Worm (Caenorhabditis elegans) whole organism, early embryonic: ENCODE results near the gene glo-4.

Source experiments
- B0310.2 ChIP-seq: sonication (generic microtip); optimal IDR thresholded peaks from 2 replicates; lab custom pipeline; 2016; ENCODE audit warnings: mild to moderate bottlenecking, missing genetic modification characterization, missing compliant biosample characterization
- F13C5.2 ChIP-seq: sonication (generic microtip); optimal IDR thresholded peaks from 2 replicates; lab custom pipeline; 2017; ENCODE audit warnings: mild to moderate bottlenecking, missing genetic modification characterization, inconsistent platforms, missing compliant biosample characterization
- aly-1 ChIP-seq: sonication (generic microtip); optimal IDR thresholded peaks from 2 replicates; lab custom pipeline; 2016; ENCODE audit warnings: missing genetic modification characterization, missing compliant biosample characterization
- ama-1 ChIP-seq: fragments of 150-350 bp; optimal IDR thresholded peaks from 2 replicates; lab custom pipeline; 2014
- ceh-13 ChIP-seq: fragments of 200-800 bp; sonication (Bioruptor generic); optimal IDR thresholded peaks from 2 replicates; lab custom pipeline; 2018; ENCODE audit warnings: mild to moderate bottlenecking, missing genetic modification characterization, missing compliant biosample characterization
- ceh-36 ChIP-seq: sonication (generic microtip); optimal IDR thresholded peaks from 2 replicates; lab custom pipeline; 2016; ENCODE audit warnings: missing genetic modification characterization, inconsistent platforms, missing compliant biosample characterization
- ets-7 ChIP-seq: sonication (generic microtip); optimal IDR thresholded peaks from 2 replicates; lab custom pipeline; 2016; ENCODE audit warnings: missing genotype, missing genetic modification characterization, missing compliant biosample characterization
- flt-1 ChIP-seq: fragments of 200-800 bp; sonication (Bioruptor generic); IDR thresholded peaks from 2 replicates; pipeline ENCODE4 v1.3.6; 2022; ENCODE audit warnings: missing genetic modification characterization, missing compliant biosample characterization
- hmbx-1 ChIP-seq: sonication (generic microtip); optimal IDR thresholded peaks from 2 replicates; lab custom pipeline; 2016; ENCODE audit warnings: mild to moderate bottlenecking, missing genetic modification characterization, missing compliant biosample characterization
- hmg-4 ChIP-seq: fragments of 200-800 bp; sonication (Bioruptor generic); optimal IDR thresholded peaks from 2 replicates; lab custom pipeline; 2018; ENCODE audit warnings: mild to moderate bottlenecking, missing genetic modification characterization, missing compliant biosample characterization
- hnd-1 ChIP-seq: sonication (generic microtip); optimal IDR thresholded peaks from 2 replicates; lab custom pipeline; 2016; ENCODE audit warnings: missing genetic modification characterization, missing compliant biosample characterization
- pes-1 ChIP-seq: fragments of 200-800 bp; sonication (Bioruptor generic); IDR thresholded peaks from 2 replicates; pipeline ENCODE4 v1.3.6; 2022; ENCODE audit warnings: missing genetic modification reagents, missing genetic modification characterization, missing compliant biosample characterization
- scrt-1 ChIP-seq: fragments of 200-800 bp; sonication (Bioruptor generic); IDR thresholded peaks from 2 replicates; pipeline ENCODE4 v1.3.6; 2022; ENCODE audit warnings: missing genetic modification characterization, missing compliant biosample characterization
- sea-1 ChIP-seq: fragments of 200-800 bp; sonication (Bioruptor generic); conservative IDR thresholded peaks from 2 replicates; pipeline ENCODE4 v1.3.6; 2022; ENCODE audit warnings: missing genetic modification characterization, missing compliant biosample characterization
- tbx-11 ChIP-seq: fragments of 200-800 bp; sonication (Bioruptor generic); IDR thresholded peaks from 2 replicates; pipeline ENCODE4 v1.3.6; 2022; ENCODE audit warnings: missing genetic modification characterization, missing compliant biosample characterization
- tbx-37 ChIP-seq: fragments of 200-800 bp; sonication (Bioruptor generic); conservative IDR thresholded peaks from 2 replicates; pipeline ENCODE4 v1.3.6; 2022; ENCODE audit warnings: missing genetic modification reagents, missing genetic modification characterization, missing compliant biosample characterization
- tra-4 ChIP-seq: sonication (generic microtip); optimal IDR thresholded peaks from 2 replicates; lab custom pipeline; 2017; ENCODE audit warnings: missing genetic modification characterization, missing compliant biosample characterization

The glo-4 gene

ce11 chrV:9272624-9273023 is 29.6 kb upstream of the glo-4 start:
- TF ChIP-seq B0310.2 (tag; lab: Kevin White, UChicago) = no peak
- TF ChIP-seq F13C5.2 (tag; lab: Kevin White, UChicago) = no peak
- no peak for TF ChIP-seq sea-1 (GFP tag; lab: Robert Waterston, UW)
- no peak for TF ChIP-seq pes-1 (GFP tag; lab: Robert Waterston, UW)
- no peak for TF ChIP-seq scrt-1 (GFP tag; lab: Robert Waterston, UW)
- TF ChIP-seq ceh-36 = no peak
- TF ChIP-seq hmg-4 (GFP tag; lab: Kevin White, UChicago) = no peak
- TF ChIP-seq tbx-11 (GFP tag; lab: Robert Waterston, UW) = no peak

ce11 chrV:9271835-9272234 is 28.8 kb upstream of the glo-4 start:
- TF ChIP-seq hnd-1 (no peak), aly-1 (tag; lab: Kevin White, UChicago) (no peak)

- no peak for TF ChIP-seq tra-4
- no peak for TF ChIP-seq tbx-11 (GFP tag; lab: Robert Waterston, UW)
- TF ChIP-seq aly-1 (tag; lab: Kevin White, UChicago) = no peak
- no peak for TF ChIP-seq scrt-1 (GFP tag; lab: Robert Waterston, UW)
- no peak for TF ChIP-seq pes-1 (GFP tag; lab: Robert Waterston, UW)
- no peak for TF ChIP-seq flt-1
- TF ChIP-seq sea-1 (GFP tag; lab: Robert Waterston, UW) = no peak
- TF ChIP-seq ets-7 (tag; lab: Kevin White, UChicago) = no peak
- no peak for TF ChIP-seq ceh-13 (GFP tag; lab: Kevin White, UChicago)
- TF ChIP-seq ceh-36 = no peak
- no peak for TF ChIP-seq hnd-1
- TF ChIP-seq hmg-4 (GFP tag; lab: Kevin White, UChicago) = no peak
- TF ChIP-seq ama-1 = no peak
- no peak for TF ChIP-seq F13C5.2 (tag; lab: Kevin White, UChicago)
- no peak for TF ChIP-seq tbx-37 (GFP tag; lab: Robert Waterston, UW)
- no peak for TF ChIP-seq B0310.2 (tag; lab: Kevin White, UChicago)
- no peak for TF ChIP-seq hmbx-1 (tag; lab: Kevin White, UChicago)
Measured at ce11 chrV:9270442-9270841, 27.4 kb upstream of the glo-4 start.

ce11 chrV:9268202-9268601 is 25.2 kb upstream of the glo-4 start:
- TF ChIP-seq F13C5.2 (tag; lab: Kevin White, UChicago) (no peak), B0310.2 (tag; lab: Kevin White, UChicago) (no peak), tbx-11 (GFP tag; lab: Robert Waterston, UW) (no peak), ceh-36 (no peak)

- TF ChIP-seq hnd-1 (no peak), tbx-11 (GFP tag; lab: Robert Waterston, UW) (no peak), F13C5.2 (tag; lab: Kevin White, UChicago) (no peak), sea-1 (GFP tag; lab: Robert Waterston, UW) (no peak), hmg-4 (GFP tag; lab: Kevin White, UChicago) (no peak), flt-1 (no peak), ama-1 (no peak), tbx-37 (GFP tag; lab: Robert Waterston, UW) (no peak)
Measured at ce11 chrV:9266399-9266798, 23.4 kb upstream of the glo-4 start, which contains the start of gene slc-17.7. TSS of gene slc-17.7 (minus strand) at chrV:9266499.

ce11 chrV:9262708-9263107 is 19.7 kb upstream of the glo-4 start:
- TF ChIP-seq ets-7 (tag; lab: Kevin White, UChicago) (no peak), tbx-37 (GFP tag; lab: Robert Waterston, UW) (no peak), aly-1 (tag; lab: Kevin White, UChicago) (no peak), ceh-36 (no peak), scrt-1 (GFP tag; lab: Robert Waterston, UW) (no peak), tbx-11 (GFP tag; lab: Robert Waterston, UW) (no peak), hnd-1 (no peak), tra-4 (no peak), hmbx-1 (tag; lab: Kevin White, UChicago) (no peak), B0310.2 (tag; lab: Kevin White, UChicago) (no peak), ama-1 (no peak), sea-1 (GFP tag; lab: Robert Waterston, UW) (no peak), pes-1 (GFP tag; lab: Robert Waterston, UW) (no peak)

ce11 chrV:9261492-9261891 is 18.5 kb upstream of the glo-4 start, which contains the start of gene nhr-36:
TSS of gene nhr-36 (minus strand) at chrV:9261592.
- no peak for TF ChIP-seq ama-1
- TF ChIP-seq scrt-1 (GFP tag; lab: Robert Waterston, UW) = no peak
- no peak for TF ChIP-seq hmbx-1 (tag; lab: Kevin White, UChicago)
- no peak for TF ChIP-seq hnd-1
- no peak for TF ChIP-seq tbx-37 (GFP tag; lab: Robert Waterston, UW)
- no peak for TF ChIP-seq hmg-4 (GFP tag; lab: Kevin White, UChicago)
- no peak for TF ChIP-seq tbx-11 (GFP tag; lab: Robert Waterston, UW)
- no peak for TF ChIP-seq B0310.2 (tag; lab: Kevin White, UChicago)
- no peak for TF ChIP-seq F13C5.2 (tag; lab: Kevin White, UChicago)
- TF ChIP-seq aly-1 (tag; lab: Kevin White, UChicago) = no peak

- TF ChIP-seq tbx-37 (GFP tag; lab: Robert Waterston, UW) (no peak), tbx-11 (GFP tag; lab: Robert Waterston, UW) (no peak), aly-1 (tag; lab: Kevin White, UChicago) (no peak), hmbx-1 (tag; lab: Kevin White, UChicago) (no peak), hmg-4 (GFP tag; lab: Kevin White, UChicago) (no peak), ama-1 (no peak), hnd-1 (no peak), tra-4 (no peak), flt-1 (no peak), ceh-13 (GFP tag; lab: Kevin White, UChicago) (no peak), sea-1 (GFP tag; lab: Robert Waterston, UW) (no peak), ets-7 (tag; lab: Kevin White, UChicago) (no peak), B0310.2 (tag; lab: Kevin White, UChicago) (no peak)
Measured at ce11 chrV:9260411-9260810, 17.4 kb upstream of the glo-4 start.
